Worm (Caenorhabditis elegans) whole organism, L1 larva: Measurements from ENCODE around the gene kcc-1.
A peak's percentile ranks its signal among the peaks of the same experiment; 100 is the strongest.

Experiments
- C16A3.4 ChIP-seq: fragments of 150-350 bp; optimal IDR thresholded peaks from 2 replicates; lab custom pipeline; 2014; ENCODE audit warnings: missing biosample characterization, missing genetic modification characterization
- C34B4.2 ChIP-seq: sonication (generic microtip); optimal IDR thresholded peaks from 2 replicates; lab custom pipeline; 2017; ENCODE audit warnings: mild to moderate bottlenecking, missing genetic modification characterization, missing compliant biosample characterization
- F16B12.6 ChIP-seq: fragments of 150-350 bp; optimal IDR thresholded peaks from 2 replicates; lab custom pipeline; 2014; ENCODE audit warnings: missing biosample characterization, missing genetic modification characterization
- Y116A8C.19 ChIP-seq: sonication (generic microtip); optimal IDR thresholded peaks from 2 replicates; lab custom pipeline; 2016; ENCODE audit warnings: missing compliant biosample characterization, missing genetic modification characterization, borderline replicate concordance
- aha-1 ChIP-seq: fragments of 150-350 bp; optimal IDR thresholded peaks from 2 replicates; lab custom pipeline; 2014; ENCODE audit warnings: missing biosample characterization, missing genetic modification characterization
- alr-1 ChIP-seq: fragments of 200-800 bp; sonication (Bioruptor generic); optimal IDR thresholded peaks from 2 replicates; lab custom pipeline; 2018; ENCODE audit warnings: borderline replicate concordance, mild to moderate bottlenecking, missing genetic modification characterization, missing compliant biosample characterization
- ama-1 ChIP-seq: fragments of 150-350 bp; optimal IDR thresholded peaks from 2 replicates; lab custom pipeline; 2014
- blmp-1 ChIP-seq: fragments of 150-350 bp; optimal IDR thresholded peaks from 2 replicates; lab custom pipeline; 2014; ENCODE audit warnings: missing biosample characterization, missing genetic modification characterization
- ceh-63 ChIP-seq: fragments of 200-800 bp; sonication (Bioruptor generic); optimal IDR thresholded peaks from 2 replicates; lab custom pipeline; 2018; ENCODE audit warnings: mild to moderate bottlenecking, missing genetic modification characterization, missing compliant biosample characterization
- ceh-8 ChIP-seq: fragments of 200-800 bp; sonication (Bioruptor generic); optimal IDR thresholded peaks from 2 replicates; lab custom pipeline; 2018; ENCODE audit warnings: mild to moderate bottlenecking, missing genetic modification characterization, moderate library complexity, missing compliant biosample characterization
- ceh-82 ChIP-seq, 3 experiments: fragments of 150-350 bp in 1 of 3; sonication (generic microtip) in 2 of 3; optimal IDR thresholded peaks; 2 replicates each; lab custom pipeline; 2014 to 2017; ENCODE audit warnings: missing biosample characterization in 3 of 3, missing genetic modification characterization in 3 of 3
- ceh-90 ChIP-seq: sonication (generic microtip); optimal IDR thresholded peaks from 2 replicates; lab custom pipeline; 2016; ENCODE audit warnings: missing genetic modification characterization, missing compliant biosample characterization
- efl-1 ChIP-seq, 4 experiments: fragments of 150-350 bp; optimal IDR thresholded peaks in 3 of 4; peaks in 1 of 4; 1 replicate in 1 of 4; 2 replicates in 3 of 4; lab custom pipeline; 2014; ENCODE audit warnings: missing biosample characterization in 2 of 4, missing genetic modification characterization in 2 of 4, missing genetic modification reagents in 2 of 4
- efl-3 ChIP-seq: fragments of 200-800 bp; sonication (Bioruptor generic); optimal IDR thresholded peaks from 2 replicates; lab custom pipeline; 2018; ENCODE audit warnings: mild to moderate bottlenecking, missing genetic modification characterization, missing compliant biosample characterization
- egl-13 ChIP-seq: sonication (generic microtip); optimal IDR thresholded peaks from 2 replicates; lab custom pipeline; 2016; ENCODE audit warnings: missing genotype, missing genetic modification reagents, missing genetic modification characterization, missing compliant biosample characterization
- fos-1 ChIP-seq: fragments of 150-350 bp; optimal IDR thresholded peaks from 2 replicates; lab custom pipeline; 2014; ENCODE audit warnings: missing biosample characterization, missing genetic modification characterization
- grh-1 ChIP-seq: fragments of 200-800 bp; sonication (Bioruptor generic); IDR thresholded peaks from 2 replicates; pipeline ENCODE4 v1.3.6; 2022; ENCODE audit warnings: missing genetic modification reagents, missing genetic modification characterization, missing compliant biosample characterization
- hpl-2 ChIP-seq: fragments of 150-350 bp; optimal IDR thresholded peaks from 2 replicates; lab custom pipeline; 2014; ENCODE audit warnings: missing biosample characterization, missing genetic modification reagents, missing genetic modification characterization
- lin-35 ChIP-seq, 2 experiments: fragments of 150-350 bp; optimal IDR thresholded peaks; 2 replicates each; lab custom pipeline; 2014; ENCODE audit warnings: missing biosample characterization in 2 of 2, missing genetic modification characterization in 2 of 2, missing genetic modification reagents in 2 of 2
- lsy-2 ChIP-seq, 2 experiments: fragments of 150-350 bp; optimal IDR thresholded peaks; 2 replicates each; lab custom pipeline; 2014; ENCODE audit warnings: missing biosample characterization in 2 of 2, missing genetic modification characterization in 2 of 2
- mab-9 ChIP-seq: fragments of 200-800 bp; sonication (Bioruptor generic); IDR thresholded peaks from 2 replicates; pipeline ENCODE4 v1.3.6; 2022; ENCODE audit warnings: missing genetic modification reagents, missing genetic modification characterization, missing compliant biosample characterization
- nhr-19 ChIP-seq: fragments of 200-800 bp; sonication (Bioruptor generic); conservative IDR thresholded peaks from 2 replicates; pipeline ENCODE4 v1.3.6; 2022; ENCODE audit warnings: missing genetic modification characterization, missing compliant biosample characterization
- nhr-71 ChIP-seq: sonication (generic microtip); optimal IDR thresholded peaks from 2 replicates; lab custom pipeline; 2016; ENCODE audit warnings: mild to moderate bottlenecking, missing genetic modification characterization, moderate library complexity, missing compliant biosample characterization
- nhr-76 ChIP-seq: sonication (generic microtip); optimal IDR thresholded peaks from 2 replicates; lab custom pipeline; 2017; ENCODE audit warnings: missing biosample characterization, missing genetic modification characterization
- nhr-85 ChIP-seq: sonication (generic microtip); peaks from one replicate; lab custom pipeline; 2016; ENCODE audit warnings: missing genetic modification characterization, inconsistent platforms, missing compliant biosample characterization
- nhr-90 ChIP-seq: sonication (generic microtip); optimal IDR thresholded peaks from 2 replicates; lab custom pipeline; 2016; ENCODE audit warnings: mild to moderate bottlenecking, missing genetic modification characterization, missing compliant biosample characterization; ENCODE audit not compliant: poor library complexity
- pag-3 ChIP-seq: sonication (generic microtip); optimal IDR thresholded peaks from 2 replicates; lab custom pipeline; 2017; ENCODE audit warnings: missing genetic modification characterization, mild to moderate bottlenecking, missing compliant biosample characterization, antibody characterized with exemption, borderline replicate concordance; ENCODE audit not compliant: insufficient read depth
- pqm-1 ChIP-seq: sonication (generic microtip); optimal IDR thresholded peaks from 3 replicates; lab custom pipeline; 2017; ENCODE audit warnings: missing biosample characterization, missing genetic modification characterization
- rnt-1 ChIP-seq: sonication (generic microtip); optimal IDR thresholded peaks from 2 replicates; lab custom pipeline; 2016; ENCODE audit warnings: mild to moderate bottlenecking, missing genetic modification characterization, moderate library complexity, missing compliant biosample characterization
- skn-1 ChIP-seq: fragments of 150-350 bp; optimal IDR thresholded peaks from 2 replicates; lab custom pipeline; 2014; ENCODE audit warnings: missing biosample characterization, missing genetic modification characterization
- snpc-4 ChIP-seq: fragments of 150-350 bp; optimal IDR thresholded peaks from 2 replicates; lab custom pipeline; 2014; ENCODE audit warnings: missing biosample characterization, missing genetic modification characterization
- sptf-1 ChIP-seq: fragments of 150-350 bp; optimal IDR thresholded peaks from 2 replicates; lab custom pipeline; 2014; ENCODE audit warnings: missing biosample characterization, missing genetic modification characterization
- sup-37 ChIP-seq: fragments of 200-800 bp; sonication (Bioruptor generic); optimal IDR thresholded peaks from 2 replicates; lab custom pipeline; 2018; ENCODE audit warnings: mild to moderate bottlenecking, missing genetic modification characterization, missing compliant biosample characterization
- tbx-2 ChIP-seq: sonication (generic microtip); optimal IDR thresholded peaks from 2 replicates; lab custom pipeline; 2016; ENCODE audit warnings: missing genetic modification characterization, missing compliant biosample characterization
- unc-130 ChIP-seq: fragments of 150-350 bp; optimal IDR thresholded peaks from 2 replicates; lab custom pipeline; 2017; ENCODE audit warnings: missing biosample characterization, missing genetic modification characterization, inconsistent platforms
- unc-30 ChIP-seq: sonication (generic microtip); optimal IDR thresholded peaks from 2 replicates; lab custom pipeline; 2017; ENCODE audit warnings: missing biosample characterization, missing genetic modification characterization
- unc-86 ChIP-seq: sonication (generic microtip); optimal IDR thresholded peaks from 2 replicates; lab custom pipeline; 2016; ENCODE audit warnings: missing genetic modification characterization, missing compliant biosample characterization

Gene kcc-1

DNA sequence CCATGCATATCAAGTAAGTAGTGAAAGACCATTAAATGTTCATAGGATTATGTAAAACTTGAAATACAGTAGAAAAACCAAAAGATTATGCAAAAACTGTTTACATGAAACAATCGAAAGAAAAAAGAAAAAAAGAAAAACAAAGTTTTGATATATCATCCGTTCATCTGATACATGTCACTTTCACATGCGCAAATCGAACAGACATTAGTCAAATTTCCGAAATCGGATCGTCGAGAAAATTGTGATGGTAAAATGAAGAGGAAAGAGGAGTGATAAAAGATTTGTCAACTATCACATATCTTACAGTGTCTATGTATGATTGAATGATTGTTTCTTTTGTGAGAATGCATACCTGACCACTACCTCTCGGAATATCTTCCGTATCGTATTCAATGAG lies 2.9 kb downstream of the kcc-1 start:
- TF ChIP-seq blmp-1 (tag; lab: Kevin White, UChicago) = peak; percentile 90
- no peak for TF ChIP-seq nhr-90 (tag; lab: Kevin White, UChicago)
- no peak for TF ChIP-seq nhr-76
- no peak for TF ChIP-seq efl-3 (GFP tag; lab: Kevin White, UChicago)
- TF ChIP-seq efl-1 (optimal IDR thresholded peaks at IDR 0.05; lab: Kevin White, UChicago) = no peak
- peak in 1 of 2 experiments; percentile 43 for TF ChIP-seq efl-1 (GFP tag; optimal IDR thresholded peaks at IDR 0.05 in 1 of 2; lab: Kevin White, UChicago)
- no peak for TF ChIP-seq unc-130 (tag; lab: Kevin White, UChicago)
- TF ChIP-seq, all 84 proteins: peak for 2

DNA sequence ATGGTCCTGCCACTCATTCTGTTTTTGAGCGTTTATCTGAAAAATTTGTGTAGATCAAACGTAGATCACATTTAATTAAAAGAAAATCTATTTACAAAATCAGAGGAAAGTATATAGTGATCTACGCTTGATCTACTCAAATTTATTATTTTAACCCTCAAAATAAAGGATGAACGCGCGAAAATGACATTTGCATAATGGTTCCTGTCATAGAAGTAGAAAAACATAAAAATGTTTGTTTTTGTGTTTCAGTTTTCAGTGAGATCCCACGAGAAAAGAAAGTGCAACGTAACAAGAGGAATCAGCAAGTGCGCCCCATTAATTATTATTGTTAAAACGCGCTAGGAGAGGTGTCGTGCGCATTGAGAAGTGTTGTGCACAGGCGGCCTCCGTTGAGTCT lies 5.2 kb downstream of the kcc-1 start:
- TF ChIP-seq ceh-90 (no peak), snpc-4 (tag; lab: Kevin White, UChicago) (no peak), sptf-1 (no peak), unc-30 (tag; lab: Kevin White, UChicago) (no peak), sup-37 (GFP tag; lab: Kevin White, UChicago) (no peak), grh-1 (GFP tag; lab: Robert Waterston, UW) (no peak), C34B4.2 (no peak), lsy-2 (tag; optimal IDR thresholded peaks at IDR 0.05; lab: Kevin White, UChicago) (no peak), egl-13 (no peak), Y116A8C.19 (tag; lab: Kevin White, UChicago) (no peak), efl-3 (GFP tag; lab: Kevin White, UChicago) (no peak), nhr-85 (tag; lab: Kevin White, UChicago) (no peak), nhr-71 (tag; lab: Kevin White, UChicago) (no peak), C16A3.4 (tag; lab: Kevin White, UChicago) (no peak), skn-1 (tag; lab: Kevin White, UChicago) (no peak), unc-130 (tag; lab: Kevin White, UChicago) (no peak), pag-3 (tag; lab: Kevin White, UChicago) (no peak)

DNA sequence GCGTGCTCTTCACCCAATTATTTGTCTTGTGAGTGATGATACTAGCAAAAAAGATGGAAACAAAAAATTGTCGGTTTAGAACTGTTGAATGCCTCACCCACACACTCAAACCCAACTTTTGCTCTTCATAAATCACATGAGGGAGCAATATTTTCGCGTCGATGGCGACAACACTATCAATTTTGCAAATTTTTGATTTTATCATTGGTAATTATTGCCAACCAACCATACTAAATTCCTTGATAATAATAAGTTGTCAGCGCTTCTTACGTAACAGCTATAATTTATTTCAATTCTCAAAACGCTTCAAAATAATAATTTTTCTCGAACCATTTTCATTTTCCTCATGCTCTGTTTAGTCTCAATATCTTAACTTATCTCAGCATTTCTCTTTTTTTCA lies 6.7 kb downstream of the kcc-1 start:
- TF ChIP-seq sptf-1 = no peak
- TF ChIP-seq lin-35 (GFP tag; optimal IDR thresholded peaks at IDR 0.05; lab: Kevin White, UChicago) = peak in 1 of 2 experiments; percentile 14
- no peak for TF ChIP-seq aha-1
- no peak for TF ChIP-seq nhr-19 (GFP tag; lab: Robert Waterston, UW)
- no peak for TF ChIP-seq rnt-1 (tag; lab: Kevin White, UChicago)
- no peak for TF ChIP-seq ceh-8
- TF ChIP-seq, all 84 proteins: peak for 1

DNA sequence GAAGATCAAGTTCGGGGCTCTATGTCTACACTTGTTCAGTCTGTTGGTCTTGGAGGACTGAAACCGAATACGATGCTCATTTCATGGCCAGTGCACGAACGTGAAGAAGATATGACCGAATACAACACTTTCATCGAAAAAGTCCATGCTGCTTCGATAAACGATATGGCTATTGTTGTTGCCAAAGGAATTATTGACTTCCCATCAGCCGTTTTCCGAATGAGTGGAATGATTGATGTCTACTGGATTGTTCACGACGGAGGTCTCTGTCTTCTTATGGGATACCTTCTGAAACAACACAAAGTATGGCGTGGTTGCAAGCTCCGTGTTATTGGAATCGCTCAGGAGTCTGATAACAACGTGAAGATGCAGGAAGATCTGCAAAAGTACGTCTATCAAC lies 10.1 kb downstream of the kcc-1 start:
- no peak for TF ChIP-seq ceh-63 (GFP tag; lab: Kevin White, UChicago)
- no peak for TF ChIP-seq mab-9 (GFP tag; lab: Robert Waterston, UW)
- TF ChIP-seq rnt-1 (tag; lab: Kevin White, UChicago) = no peak
- no peak for TF ChIP-seq pqm-1 (tag; lab: Kevin White, UChicago)
- no peak for TF ChIP-seq C34B4.2
- no peak for TF ChIP-seq sup-37 (GFP tag; lab: Kevin White, UChicago)
- no peak for TF ChIP-seq fos-1 (tag; lab: Kevin White, UChicago)
- TF ChIP-seq alr-1 = no peak
- no peak for TF ChIP-seq ceh-82 (tag; optimal IDR thresholded peaks at IDR 0.05; lab: Kevin White, UChicago)
- no peak for TF ChIP-seq hpl-2 (GFP tag; lab: Kevin White, UChicago)
- no peak for TF ChIP-seq F16B12.6 (tag; lab: Kevin White, UChicago)
- TF ChIP-seq tbx-2 (tag; lab: Kevin White, UChicago) = no peak
- no peak for TF ChIP-seq aha-1
- TF ChIP-seq ama-1 (lab: Kevin White, UChicago) = no peak
- TF ChIP-seq unc-86 (tag; lab: Kevin White, UChicago) = no peak
- no peak for TF ChIP-seq nhr-85 (tag; lab: Kevin White, UChicago)
